Worm (Caenorhabditis elegans) whole organism, L2 larva: ENCODE measurements around the gene T16G12.12.
"Not testable (repeated sequence)": the region's sequence is repeated elsewhere in the genome, so short reads cannot be mapped to it uniquely, and the experiment has no call there.

Experiments used
- C34F6.9 ChIP-seq: fragments of 150-350 bp; optimal IDR thresholded peaks from 2 replicates; lab custom pipeline; 2014; ENCODE audit warnings: missing biosample characterization, missing genetic modification characterization
- R02D3.7 ChIP-seq: fragments of 150-350 bp; optimal IDR thresholded peaks from 2 replicates; lab custom pipeline; 2014; ENCODE audit warnings: missing biosample characterization, missing genetic modification characterization
- Y55F3AM.14 ChIP-seq: fragments of 200-800 bp; sonication (Bioruptor generic); optimal IDR thresholded peaks from 2 replicates; lab custom pipeline; 2018; ENCODE audit warnings: mild to moderate bottlenecking, missing genetic modification characterization, missing compliant biosample characterization
- ZK546.5 ChIP-seq: sonication (generic microtip); optimal IDR thresholded peaks from 2 replicates; lab custom pipeline; 2017; ENCODE audit warnings: missing biosample characterization, missing genetic modification characterization
- alr-1 ChIP-seq: fragments of 150-350 bp; optimal IDR thresholded peaks from 2 replicates; lab custom pipeline; 2014; ENCODE audit warnings: missing biosample characterization, missing genetic modification characterization
- aly-2 ChIP-seq: fragments of 150-350 bp; optimal IDR thresholded peaks from 2 replicates; lab custom pipeline; 2014; ENCODE audit warnings: missing biosample characterization, missing genetic modification characterization
- ama-1 ChIP-seq: fragments of 150-350 bp; optimal IDR thresholded peaks from 2 replicates; lab custom pipeline; 2018; ENCODE audit warnings: inconsistent platforms
- blmp-1 ChIP-seq: sonication (generic microtip); optimal IDR thresholded peaks from 2 replicates; lab custom pipeline; 2017; ENCODE audit warnings: missing genetic modification characterization, mild to moderate bottlenecking, missing compliant biosample characterization, antibody characterized with exemption, moderate library complexity; ENCODE audit not compliant: insufficient read depth
- ceh-16 ChIP-seq: fragments of 150-350 bp; optimal IDR thresholded peaks from 2 replicates; lab custom pipeline; 2014; ENCODE audit warnings: missing biosample characterization, missing genetic modification characterization
- ceh-82 ChIP-seq: fragments of 150-350 bp; optimal IDR thresholded peaks from 2 replicates; lab custom pipeline; 2014; ENCODE audit warnings: missing biosample characterization, missing genetic modification characterization
- dmd-4 ChIP-seq: sonication (generic microtip); optimal IDR thresholded peaks from 2 replicates; lab custom pipeline; 2017; ENCODE audit warnings: missing biosample characterization, missing genetic modification characterization
- egl-27 ChIP-seq: sonication (generic microtip); optimal IDR thresholded peaks from 3 replicates; lab custom pipeline; 2017; ENCODE audit warnings: missing biosample characterization, missing genetic modification reagents, missing genetic modification characterization
- elt-1 ChIP-seq: fragments of 150-350 bp; optimal IDR thresholded peaks from 2 replicates; lab custom pipeline; 2014; ENCODE audit warnings: missing biosample characterization, missing genetic modification characterization
- fos-1 ChIP-seq: fragments of 150-350 bp; optimal IDR thresholded peaks from 2 replicates; lab custom pipeline; 2014; ENCODE audit warnings: missing biosample characterization, missing genetic modification characterization
- gmeb-1 ChIP-seq: fragments of 150-350 bp; optimal IDR thresholded peaks from 2 replicates; lab custom pipeline; 2014; ENCODE audit warnings: missing biosample characterization, missing genetic modification characterization
- lin-11 ChIP-seq: fragments of 150-350 bp; sonication (generic microtip); optimal IDR thresholded peaks from 2 replicates; lab custom pipeline; 2014; ENCODE audit warnings: missing biosample characterization, missing genetic modification characterization, inconsistent platforms, mixed read lengths
- lin-13 ChIP-seq: fragments of 150-350 bp; optimal IDR thresholded peaks from 2 replicates; lab custom pipeline; 2014; ENCODE audit warnings: missing biosample characterization, missing genetic modification reagents, missing genetic modification characterization
- lin-39 ChIP-seq: fragments of 150-350 bp; optimal IDR thresholded peaks from 2 replicates; lab custom pipeline; 2014; ENCODE audit warnings: missing biosample characterization, missing genetic modification reagents, missing genetic modification characterization
- mab-5 ChIP-seq: fragments of 150-350 bp; optimal IDR thresholded peaks from 2 replicates; lab custom pipeline; 2014; ENCODE audit warnings: missing biosample characterization, missing genetic modification characterization
- mbf-1 ChIP-seq: sonication (generic microtip); optimal IDR thresholded peaks from 2 replicates; lab custom pipeline; 2017; ENCODE audit warnings: missing biosample characterization, missing genetic modification characterization
- nhr-10 ChIP-seq: sonication (generic microtip); optimal IDR thresholded peaks from 2 replicates; lab custom pipeline; 2017; ENCODE audit warnings: missing biosample characterization, missing genetic modification characterization
- nhr-12 ChIP-seq: fragments of 150-350 bp; optimal IDR thresholded peaks from 2 replicates; lab custom pipeline; 2014; ENCODE audit warnings: missing biosample characterization, missing genetic modification characterization
- nhr-129 ChIP-seq: fragments of 150-350 bp; optimal IDR thresholded peaks from 2 replicates; lab custom pipeline; 2014; ENCODE audit warnings: missing biosample characterization, missing genetic modification characterization
- nhr-21 ChIP-seq: fragments of 150-350 bp; optimal IDR thresholded peaks from 2 replicates; lab custom pipeline; 2014; ENCODE audit warnings: missing biosample characterization, missing genetic modification characterization
- nhr-237 ChIP-seq: fragments of 150-350 bp; optimal IDR thresholded peaks from 2 replicates; lab custom pipeline; 2014; ENCODE audit warnings: missing biosample characterization, missing genetic modification characterization
- nhr-25 ChIP-seq: fragments of 150-350 bp; sonication (generic microtip); optimal IDR thresholded peaks from 3 replicates; lab custom pipeline; 2014; ENCODE audit warnings: missing biosample characterization, missing genetic modification characterization
- nhr-77 ChIP-seq: fragments of 150-350 bp; optimal IDR thresholded peaks from 2 replicates; lab custom pipeline; 2014; ENCODE audit warnings: missing biosample characterization, missing genetic modification characterization
- sem-4 ChIP-seq: fragments of 150-350 bp; optimal IDR thresholded peaks from 2 replicates; lab custom pipeline; 2014; ENCODE audit warnings: missing biosample characterization, missing genetic modification reagents, missing genetic modification characterization
- skn-1 ChIP-seq: sonication (generic microtip); optimal IDR thresholded peaks from 2 replicates; lab custom pipeline; 2017; ENCODE audit warnings: missing biosample characterization, missing genetic modification characterization
- sma-3 ChIP-seq: sonication (generic microtip); optimal IDR thresholded peaks from 2 replicates; lab custom pipeline; 2016; ENCODE audit warnings: missing genetic modification reagents, missing genetic modification characterization, missing compliant biosample characterization
- sma-9 ChIP-seq, 2 experiments: fragments of 150-350 bp in 1 of 2; sonication (generic microtip) in 1 of 2; optimal IDR thresholded peaks; 2 replicates each; lab custom pipeline; 2014 to 2016; ENCODE audit warnings: missing genetic modification characterization in 2 of 2, mild to moderate bottlenecking in 1 of 2, missing biosample characterization in 1 of 2, missing compliant biosample characterization in 1 of 2, missing genetic modification reagents in 1 of 2, moderate library complexity in 1 of 2
- unc-39 ChIP-seq: fragments of 150-350 bp; optimal IDR thresholded peaks from 2 replicates; lab custom pipeline; 2014; ENCODE audit warnings: missing biosample characterization, missing genetic modification characterization
- unc-55 ChIP-seq: fragments of 150-350 bp; sonication (generic microtip); optimal IDR thresholded peaks from 3 replicates; lab custom pipeline; 2014; ENCODE audit warnings: missing biosample characterization, missing genetic modification reagents, missing genetic modification characterization
- ztf-1 ChIP-seq: fragments of 200-800 bp; sonication (Bioruptor generic); conservative IDR thresholded peaks from 2 replicates; pipeline ENCODE4 v1.3.6; 2022; ENCODE audit warnings: missing genetic modification characterization, missing compliant biosample characterization
- ztf-4 ChIP-seq: fragments of 150-350 bp; optimal IDR thresholded peaks from 2 replicates; lab custom pipeline; 2014; ENCODE audit warnings: missing biosample characterization, missing genetic modification characterization

Gene T16G12.12

ce11 chrIII:10053312-10053711 is at the start of gene T16G12.12:
Gene T16G12.12 (plus strand): TSS chrIII:10053612.
- TF ChIP-seq egl-27 (tag; lab: Kevin White, UChicago); skn-1 (tag; lab: Kevin White, UChicago); dmd-4: not testable (repeated sequence)

- TF ChIP-seq aly-2 (tag; lab: Kevin White, UChicago): no peak
- TF ChIP-seq ama-1 (lab: Kevin White, UChicago): no peak
- no peak for TF ChIP-seq sem-4
- no peak for TF ChIP-seq blmp-1
Measured at ce11 chrIII:10004213-10004612, 49.2 kb upstream of the T16G12.12 start, which contains the start of gene C05B5.11. Gene C05B5.11 (plus strand): TSS chrIII:10004513.

ce11 chrIII:10006734-10007348 is 46.6 kb upstream of the T16G12.12 start, which contains the start of gene C05B5.8:
Gene C05B5.8 (minus strand): TSS chrIII:10006784.
- TF ChIP-seq lin-13 (GFP tag; lab: Kevin White, UChicago): no peak
- peak; percentile 55 for TF ChIP-seq fos-1
- no peak for TF ChIP-seq C34F6.9
- no peak for TF ChIP-seq mbf-1 (tag; lab: Kevin White, UChicago)
- TF ChIP-seq egl-27 (tag; lab: Kevin White, UChicago): no peak
- TF ChIP-seq unc-55 (GFP tag; lab: Kevin White, UChicago): no peak
- peak; percentile 31 for TF ChIP-seq blmp-1
- peak; percentile 6 for TF ChIP-seq ceh-16 (tag; lab: Kevin White, UChicago)
- TF ChIP-seq nhr-77 (tag; lab: Kevin White, UChicago): no peak
- TF ChIP-seq alr-1: no peak
- TF ChIP-seq unc-39 (tag; lab: Kevin White, UChicago): no peak
- TF ChIP-seq nhr-129 (tag; lab: Kevin White, UChicago): peak; percentile 54
- no peak for TF ChIP-seq elt-1 (tag; lab: Kevin White, UChicago)
- no peak for TF ChIP-seq ama-1 (lab: Kevin White, UChicago)
- TF ChIP-seq nhr-25 (tag; lab: Kevin White, UChicago): peak; percentile 86
- peak; percentile 46 for TF ChIP-seq nhr-21 (tag; lab: Kevin White, UChicago)
- TF ChIP-seq dmd-4: no peak
- TF ChIP-seq sma-3 (GFP tag; lab: Kevin White, UChicago): peak; percentile 76
- TF ChIP-seq lin-11: no peak
- no peak for TF ChIP-seq R02D3.7
- no peak for TF ChIP-seq ztf-1 (GFP tag; lab: Robert Waterston, UW)
- TF ChIP-seq Y55F3AM.14 (GFP tag; lab: Kevin White, UChicago): no peak
- TF ChIP-seq sma-9 (GFP tag; optimal IDR thresholded peaks at IDR 0.05; lab: Kevin White, UChicago): peak; percentile 33
- no peak for TF ChIP-seq sma-9 (tag; optimal IDR thresholded peaks at IDR 0.05; lab: Kevin White, UChicago)

- TF ChIP-seq ama-1 (lab: Kevin White, UChicago) (no peak), nhr-10 (no peak), ceh-16 (tag; lab: Kevin White, UChicago) (no peak), alr-1 (no peak), gmeb-1 (tag; lab: Kevin White, UChicago) (no peak), nhr-237 (tag; lab: Kevin White, UChicago) (no peak), ztf-1 (GFP tag; lab: Robert Waterston, UW) (no peak), lin-13 (GFP tag; lab: Kevin White, UChicago) (no peak), lin-11 (no peak), ztf-4 (tag; lab: Kevin White, UChicago) (no peak), nhr-12 (tag; lab: Kevin White, UChicago) (no peak), nhr-25 (tag; lab: Kevin White, UChicago) (no peak), skn-1 (tag; lab: Kevin White, UChicago) (no peak), dmd-4 (no peak), aly-2 (tag; lab: Kevin White, UChicago) (no peak), mab-5 (tag; lab: Kevin White, UChicago) (no peak), sem-4 (no peak), ZK546.5 (tag; lab: Kevin White, UChicago) (no peak), ceh-82 (no peak), lin-39 (tag; lab: Kevin White, UChicago) (no peak)
Measured at ce11 chrIII:10010117-10010516, 43.3 kb upstream of the T16G12.12 start, which contains the start of gene fbxa-155. Gene fbxa-155 (minus strand): TSS chrIII:10010217.
